Worm (Caenorhabditis elegans): ENCODE data around the gene gop-2.

DNA sequence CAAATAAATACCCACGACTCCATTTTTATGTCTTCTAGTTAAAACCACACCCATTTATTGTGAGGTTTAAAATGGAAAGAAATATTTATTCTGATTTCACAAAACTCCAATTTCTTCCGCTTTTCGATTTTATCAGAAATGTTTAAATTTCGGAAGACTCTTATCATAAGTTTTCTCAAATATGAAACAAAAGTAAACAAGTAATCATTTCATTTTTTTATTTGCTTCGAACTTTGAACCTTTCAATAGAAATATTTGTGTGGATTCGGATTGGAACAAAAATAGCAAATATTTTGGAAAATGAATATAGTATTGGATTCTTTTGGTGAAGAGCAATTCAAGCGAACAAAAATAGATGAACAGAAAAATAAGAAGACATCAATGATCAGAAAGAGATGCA, 37.0 kb upstream of the gop-2 start:
- TF ChIP-seq nhr-11 (tag; optimal IDR thresholded peaks at IDR 0.05) (no peak), ceh-16 (tag; optimal IDR thresholded peaks at IDR 0.05) (no peak), egl-27 (tag; optimal IDR thresholded peaks at IDR 0.05) (no peak), elt-3 (tag; optimal IDR thresholded peaks at IDR 0.05) (no peak), peb-1 (tag; optimal IDR thresholded peaks at IDR 0.05) (no peak)

Measured in whole organism, L2 larva.